Worm (Caenorhabditis elegans) whole organism, mixed stage, embryonic: ENCODE measurements around the gene timm-17B.2.
A peak's percentile ranks its signal among the peaks of the same experiment; 100 is the strongest.

ENCODE experiments used
- M03D4.4 ChIP-seq: sonication (generic microtip); optimal IDR thresholded peaks from 2 replicates; lab custom pipeline; 2017; ENCODE audit warnings: mild to moderate bottlenecking, missing genetic modification characterization, missing compliant biosample characterization
- blmp-1 ChIP-seq: fragments of 150-350 bp; optimal IDR thresholded peaks from 2 replicates; lab custom pipeline; 2014; ENCODE audit warnings: missing biosample characterization, missing genetic modification characterization
- ceh-39 ChIP-seq: fragments of 150-350 bp; optimal IDR thresholded peaks from 2 replicates; lab custom pipeline; 2014; ENCODE audit warnings: missing biosample characterization, missing genetic modification characterization
- ceh-43 ChIP-seq: fragments of 200-800 bp; sonication (Bioruptor generic); optimal IDR thresholded peaks from 2 replicates; lab custom pipeline; 2018; ENCODE audit warnings: mild to moderate bottlenecking, missing genetic modification characterization, moderate library complexity, missing compliant biosample characterization
- ces-1 ChIP-seq: fragments of 150-350 bp; optimal IDR thresholded peaks from 2 replicates; lab custom pipeline; 2014; ENCODE audit warnings: missing biosample characterization, missing genetic modification reagents, missing genetic modification characterization
- cnd-1 ChIP-seq: fragments of 200-800 bp; sonication (Bioruptor generic); optimal IDR thresholded peaks from 2 replicates; lab custom pipeline; 2018; ENCODE audit warnings: mild to moderate bottlenecking, missing genetic modification characterization, missing compliant biosample characterization
- elt-1 ChIP-seq: sonication (generic microtip); optimal IDR thresholded peaks from 2 replicates; lab custom pipeline; 2017; ENCODE audit warnings: missing genetic modification characterization, mild to moderate bottlenecking, missing compliant biosample characterization, antibody characterized with exemption, moderate library complexity, borderline replicate concordance; ENCODE audit not compliant: insufficient read depth
- elt-3 ChIP-seq: fragments of 150-350 bp; optimal IDR thresholded peaks from 2 replicates; lab custom pipeline; 2014; ENCODE audit warnings: missing biosample characterization, missing genetic modification characterization
- flh-1 ChIP-seq: fragments of 200-800 bp; sonication (Bioruptor generic); optimal IDR thresholded peaks from 2 replicates; lab custom pipeline; 2018; ENCODE audit warnings: mild to moderate bottlenecking, missing genetic modification characterization, moderate library complexity, missing compliant biosample characterization
- ham-2 ChIP-seq: fragments of 200-800 bp; sonication (Bioruptor generic); optimal IDR thresholded peaks from 2 replicates; lab custom pipeline; 2018; ENCODE audit warnings: mild to moderate bottlenecking, missing genetic modification characterization, missing compliant biosample characterization
- hlh-1 ChIP-seq: fragments of 150-350 bp; optimal IDR thresholded peaks from 2 replicates; lab custom pipeline; 2014; ENCODE audit warnings: missing biosample characterization, missing genetic modification reagents, missing genetic modification characterization
- lin-13 ChIP-seq: fragments of 150-350 bp; optimal IDR thresholded peaks from 2 replicates; lab custom pipeline; 2014; ENCODE audit warnings: missing biosample characterization, missing genetic modification characterization
- lsy-2 ChIP-seq: fragments of 150-350 bp; optimal IDR thresholded peaks from 2 replicates; lab custom pipeline; 2014; ENCODE audit warnings: missing biosample characterization, missing genetic modification characterization
- mab-5 ChIP-seq: fragments of 150-350 bp; optimal IDR thresholded peaks from 2 replicates; lab custom pipeline; 2014; ENCODE audit warnings: missing biosample characterization, missing genetic modification characterization
- mep-1 ChIP-seq: fragments of 150-350 bp; optimal IDR thresholded peaks from 2 replicates; lab custom pipeline; 2017; ENCODE audit warnings: missing biosample characterization, missing genetic modification reagents, missing genetic modification characterization, inconsistent platforms
- nhr-12 ChIP-seq: fragments of 150-350 bp; optimal IDR thresholded peaks from 2 replicates; lab custom pipeline; 2014; ENCODE audit warnings: missing biosample characterization, missing genetic modification characterization
- nhr-2 ChIP-seq: fragments of 150-350 bp; optimal IDR thresholded peaks from 2 replicates; lab custom pipeline; 2014; ENCODE audit warnings: missing biosample characterization, missing genetic modification characterization
- nhr-237 ChIP-seq: fragments of 150-350 bp; optimal IDR thresholded peaks from 2 replicates; lab custom pipeline; 2014; ENCODE audit warnings: missing biosample characterization, missing genetic modification characterization
- nhr-76 ChIP-seq: sonication (generic microtip); optimal IDR thresholded peaks from 2 replicates; lab custom pipeline; 2017; ENCODE audit warnings: missing biosample characterization, missing genetic modification characterization
- pha-4 ChIP-seq: fragments of 150-350 bp; optimal IDR thresholded peaks from 2 replicates; lab custom pipeline; 2018; ENCODE audit warnings: missing biosample characterization, missing genetic modification reagents, missing genetic modification characterization
- sem-2 ChIP-seq: fragments of 200-800 bp; sonication (Bioruptor generic); optimal IDR thresholded peaks from 2 replicates; lab custom pipeline; 2018; ENCODE audit warnings: mild to moderate bottlenecking, missing genetic modification characterization, missing compliant biosample characterization
- snpc-4 ChIP-seq: fragments of 150-350 bp; optimal IDR thresholded peaks from 2 replicates; lab custom pipeline; 2014; ENCODE audit warnings: missing biosample characterization, missing genetic modification characterization
- sptf-1 ChIP-seq: sonication (generic microtip); optimal IDR thresholded peaks from 2 replicates; lab custom pipeline; 2017; ENCODE audit warnings: mild to moderate bottlenecking, missing genetic modification characterization, moderate library complexity, missing compliant biosample characterization
- tbx-8 ChIP-seq: fragments of 200-800 bp; sonication (Bioruptor generic); optimal IDR thresholded peaks from 2 replicates; lab custom pipeline; 2018; ENCODE audit warnings: mild to moderate bottlenecking, missing genetic modification characterization, moderate library complexity, missing compliant biosample characterization
- unc-39 ChIP-seq: fragments of 150-350 bp; optimal IDR thresholded peaks from 2 replicates; lab custom pipeline; 2014; ENCODE audit warnings: missing biosample characterization, missing genetic modification characterization
- unc-62 ChIP-seq: fragments of 150-350 bp; optimal IDR thresholded peaks from 2 replicates; lab custom pipeline; 2014; ENCODE audit warnings: missing biosample characterization, missing genetic modification reagents, missing genetic modification characterization
- zip-8 ChIP-seq: fragments of 150-350 bp; optimal IDR thresholded peaks from 2 replicates; lab custom pipeline; 2014; ENCODE audit warnings: missing biosample characterization, missing genetic modification characterization
- ztf-11 ChIP-seq: fragments of 150-350 bp; optimal IDR thresholded peaks from 2 replicates; lab custom pipeline; 2014; ENCODE audit warnings: missing biosample characterization, missing genetic modification characterization

The timm-17B.2 gene

DNA sequence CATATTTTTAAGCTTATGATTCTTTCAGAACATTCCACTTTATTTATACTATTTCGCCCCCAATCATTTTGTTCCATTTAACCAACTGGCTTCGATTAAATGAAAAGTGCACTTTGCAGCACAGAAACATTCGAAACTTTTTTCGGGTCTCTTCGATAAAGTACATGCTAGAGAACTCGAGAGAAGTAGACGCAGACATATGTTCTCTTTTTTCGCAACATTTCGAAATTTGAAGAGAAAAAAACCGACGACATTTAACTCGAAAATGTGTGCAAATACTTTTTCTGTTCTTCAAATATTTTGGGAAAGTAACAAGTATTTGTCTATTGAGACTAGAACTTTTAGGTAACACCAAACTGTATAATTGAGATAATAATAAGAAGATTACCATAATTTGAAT lies 19.5 kb upstream of the timm-17B.2 start:
- no peak for TF ChIP-seq nhr-76 (tag; lab: Kevin White, UChicago)
- no peak for TF ChIP-seq ham-2 (GFP tag; lab: Kevin White, UChicago)
- no peak for TF ChIP-seq ces-1 (GFP tag; lab: Kevin White, UChicago)
- no peak for TF ChIP-seq hlh-1 (tag; lab: Kevin White, UChicago)
- no peak for TF ChIP-seq M03D4.4 (tag; lab: Kevin White, UChicago)
- TF ChIP-seq unc-62, result no peak
- no peak for TF ChIP-seq mab-5

DNA sequence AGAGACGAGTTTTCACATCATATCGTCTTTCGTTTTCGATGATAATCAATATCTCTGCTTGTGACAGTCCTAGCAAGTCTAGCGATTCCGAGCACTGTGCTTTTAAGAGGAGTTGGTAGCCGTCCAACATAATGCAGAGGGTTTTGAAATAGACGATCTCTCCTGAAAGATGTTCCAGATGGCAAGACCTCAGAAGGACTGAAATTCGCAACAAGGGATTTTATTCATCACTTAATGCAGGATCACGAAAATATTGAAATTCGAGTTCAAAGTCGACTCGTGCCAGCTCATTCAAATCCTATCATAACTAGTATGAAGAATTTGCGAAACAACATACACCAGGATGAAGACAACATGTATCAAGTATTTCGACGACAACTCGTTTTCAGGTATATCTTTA lies 18.9 kb upstream of the timm-17B.2 start, which contains the start of gene D2096.7:
Gene D2096.7 (minus strand): TSS at position 130 of the 400 bp plus-strand sequence.
- TF ChIP-seq lsy-2 (tag; lab: Kevin White, UChicago), result no peak
- TF ChIP-seq mep-1 (tag; lab: Kevin White, UChicago), result no peak
- no peak for TF ChIP-seq flh-1 (GFP tag; lab: Kevin White, UChicago)
- TF ChIP-seq, all 35 proteins: peak for 0

DNA sequence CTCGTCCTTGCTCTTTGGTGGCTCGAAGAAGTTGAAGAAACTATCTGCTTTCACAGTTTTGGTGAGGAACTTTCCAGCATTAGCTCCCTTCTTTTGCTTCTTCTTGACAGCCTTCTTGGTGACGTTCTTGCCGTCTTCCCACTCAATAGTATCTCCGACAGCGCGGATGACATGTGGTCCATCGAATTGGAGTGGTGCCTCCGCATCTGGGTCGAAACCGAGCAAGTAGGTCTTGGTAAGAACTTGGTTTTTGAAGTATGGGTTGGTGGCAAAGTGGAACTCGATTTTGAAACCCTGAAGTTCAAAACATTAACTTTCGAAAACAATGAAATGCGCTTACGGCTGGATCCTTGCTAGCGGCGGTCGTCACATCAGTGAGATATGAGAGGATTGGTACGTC lies 18.2 kb upstream of the timm-17B.2 start:
- TF ChIP-seq nhr-12 (tag; lab: Kevin White, UChicago) (no peak), pha-4 (no peak), zip-8 (tag; lab: Kevin White, UChicago) (no peak), M03D4.4 (tag; lab: Kevin White, UChicago) (no peak), ces-1 (GFP tag; lab: Kevin White, UChicago) (no peak), elt-3 (tag; lab: Kevin White, UChicago) (no peak), unc-39 (tag; lab: Kevin White, UChicago) (no peak), sem-2 (GFP tag; lab: Kevin White, UChicago) (no peak), lin-13 (tag; lab: Kevin White, UChicago) (no peak), mab-5 (no peak), unc-62 (no peak), cnd-1 (tag; lab: Kevin White, UChicago) (no peak), ztf-11 (tag; lab: Kevin White, UChicago) (no peak), nhr-76 (tag; lab: Kevin White, UChicago) (no peak), elt-1 (tag; lab: Kevin White, UChicago) (no peak), nhr-2 (tag; lab: Kevin White, UChicago) (no peak), ceh-39 (tag; lab: Kevin White, UChicago) (no peak), snpc-4 (tag; lab: Kevin White, UChicago) (no peak), flh-1 (GFP tag; lab: Kevin White, UChicago) (no peak), sptf-1 (tag; lab: Kevin White, UChicago) (no peak)

DNA sequence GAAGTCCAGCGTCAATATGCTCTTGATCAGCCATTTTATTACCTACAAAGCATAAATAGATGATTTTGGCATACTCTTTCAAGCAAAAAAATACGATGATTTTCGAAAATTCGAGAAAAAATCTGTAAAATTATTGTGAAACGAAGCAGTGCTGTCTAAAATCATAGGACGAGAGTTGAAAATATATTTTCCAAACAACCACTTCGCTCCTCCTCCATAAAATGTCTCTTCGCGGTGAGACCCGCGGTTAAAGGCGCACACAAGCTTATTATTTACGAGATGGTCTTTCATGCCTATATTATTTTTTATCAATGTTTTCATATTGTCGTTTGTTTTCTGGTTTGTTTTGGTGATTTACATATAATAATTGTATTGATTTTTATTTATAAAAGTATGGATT lies 17.2 kb upstream of the timm-17B.2 start, which contains the start of gene nap-1:
Gene nap-1 (minus strand): TSS at position 42 of the 400 bp plus-strand sequence.
- no peak for TF ChIP-seq ceh-43 (GFP tag; lab: Kevin White, UChicago)
- peak; percentile 61 for TF ChIP-seq lin-13 (tag; lab: Kevin White, UChicago)
- peak; percentile 60 for TF ChIP-seq pha-4
- peak; percentile 56 for TF ChIP-seq ceh-39 (tag; lab: Kevin White, UChicago)
- TF ChIP-seq ces-1 (GFP tag; lab: Kevin White, UChicago), result peak; percentile 42
- peak; percentile 69 for TF ChIP-seq mep-1 (tag; lab: Kevin White, UChicago)
- TF ChIP-seq M03D4.4 (tag; lab: Kevin White, UChicago), result no peak
- peak; percentile 74 for TF ChIP-seq lsy-2 (tag; lab: Kevin White, UChicago)
- peak; percentile 31 for TF ChIP-seq nhr-237 (tag; lab: Kevin White, UChicago)

DNA sequence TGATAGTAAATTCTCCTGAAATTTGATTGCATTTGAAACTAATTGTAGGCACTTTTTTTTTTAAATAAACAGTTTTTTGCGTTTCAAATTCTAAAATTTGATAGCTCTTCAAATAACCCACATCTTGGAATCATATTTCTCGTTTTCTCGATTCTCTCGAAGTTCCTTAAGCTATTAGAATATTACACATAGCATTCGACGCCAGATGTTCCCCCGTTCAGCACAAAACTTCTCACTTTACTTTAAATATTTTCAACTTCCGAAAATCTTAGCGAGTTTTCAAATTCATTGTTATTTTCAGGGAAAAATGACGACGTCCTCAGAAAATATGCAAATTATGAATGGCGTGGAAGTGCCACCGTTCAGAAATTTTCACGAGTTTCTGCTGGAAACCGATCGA lies 16.8 kb upstream of the timm-17B.2 start, which contains the start of gene praf-3:
Gene praf-3 (plus strand): TSS at position 301 of the 400 bp plus-strand sequence.
- TF ChIP-seq lin-13 (tag; lab: Kevin White, UChicago) (no peak), mep-1 (tag; lab: Kevin White, UChicago) (no peak), elt-3 (tag; lab: Kevin White, UChicago) (no peak)

DNA sequence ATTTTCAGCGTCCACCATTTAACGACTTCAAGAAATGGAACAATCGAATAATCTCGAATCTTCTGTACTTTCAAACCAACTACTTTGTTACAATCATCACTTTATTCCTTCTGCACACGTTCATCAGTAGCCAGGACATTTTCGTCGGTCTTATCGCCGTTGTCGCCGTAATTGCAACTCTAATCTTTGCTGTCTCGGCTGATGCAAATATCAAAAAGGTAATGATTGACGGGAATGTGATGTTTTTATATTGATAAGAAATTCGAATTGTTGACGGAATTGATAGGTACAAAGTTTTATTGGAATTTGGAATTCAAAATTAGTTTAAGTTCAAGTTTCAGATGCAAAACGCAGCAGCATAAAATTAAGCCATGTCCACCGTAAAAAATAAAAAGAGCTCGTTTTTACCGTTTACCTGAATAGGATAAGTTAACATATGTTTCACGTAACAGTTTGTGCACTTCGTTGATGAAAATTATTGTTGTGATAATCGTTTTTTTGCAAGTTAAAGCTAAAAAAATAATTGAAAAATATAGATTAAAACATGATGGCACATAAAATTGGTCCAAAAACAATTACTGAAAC lies 16.1 kb upstream of the timm-17B.2 start:
- no peak for TF ChIP-seq hlh-1 (tag; lab: Kevin White, UChicago)
- TF ChIP-seq nhr-2 (tag; lab: Kevin White, UChicago), result no peak
- no peak for TF ChIP-seq blmp-1 (tag; lab: Kevin White, UChicago)
- TF ChIP-seq ceh-43 (GFP tag; lab: Kevin White, UChicago), result no peak
- no peak for TF ChIP-seq tbx-8 (GFP tag; lab: Kevin White, UChicago)
- no peak for TF ChIP-seq zip-8 (tag; lab: Kevin White, UChicago)
